Fruit fly (Drosophila melanogaster): Measurements from ENCODE around the gene CG2614.

DNA sequence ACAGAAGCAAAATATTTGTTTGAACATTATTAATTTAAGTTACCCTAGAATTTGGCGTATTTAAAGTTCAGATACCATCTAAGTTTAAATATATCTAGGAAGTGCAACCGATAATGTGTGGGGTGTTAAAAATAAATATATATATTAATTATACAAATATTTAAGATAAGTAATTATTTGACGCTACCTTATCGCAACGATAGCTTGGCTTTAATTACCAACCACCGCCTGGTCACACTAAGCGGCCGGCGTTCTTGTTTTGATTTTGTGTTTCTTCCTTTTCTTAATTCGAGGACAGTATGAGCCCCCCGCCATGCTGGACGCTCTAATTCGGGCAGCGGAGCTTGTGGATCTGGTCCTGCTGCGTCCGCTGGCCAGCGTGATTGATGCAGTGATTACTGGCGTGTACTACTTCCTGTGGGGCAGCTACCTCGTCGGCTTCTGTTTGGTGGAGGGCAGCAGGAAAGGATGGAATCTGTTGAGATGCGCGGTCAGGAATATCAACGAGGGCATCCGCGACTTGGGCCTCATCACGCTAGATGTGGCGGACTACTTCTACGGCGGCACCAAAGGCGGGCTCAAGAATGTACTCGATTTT, 26.0 kb downstream of the CG2614 start, which contains the start of gene CG2617:
- TF ChIP-seq Pif1A (GFP tag; optimal IDR thresholded peaks at IDR 0.05) (no peak), Snoo (tag; optimal IDR thresholded peaks at IDR 0.05) (no peak), CG32121 (GFP tag; IDR thresholded peaks at IDR 0.05) (no peak), EcR (GFP tag; optimal IDR thresholded peaks at IDR 0.05) (no peak), CG4496 (GFP tag; IDR thresholded peaks at IDR 0.05) (no peak), CG10348 (GFP tag; IDR thresholded peaks at IDR 0.05) (no peak), CG34367 (tag; optimal IDR thresholded peaks at IDR 0.05) (no peak), rn (GFP tag; IDR thresholded peaks at IDR 0.05) (no peak)

Measured in whole organism, pupa.